Fruit fly (Drosophila melanogaster): ENCODE data around the gene Ufd1.

DNA sequence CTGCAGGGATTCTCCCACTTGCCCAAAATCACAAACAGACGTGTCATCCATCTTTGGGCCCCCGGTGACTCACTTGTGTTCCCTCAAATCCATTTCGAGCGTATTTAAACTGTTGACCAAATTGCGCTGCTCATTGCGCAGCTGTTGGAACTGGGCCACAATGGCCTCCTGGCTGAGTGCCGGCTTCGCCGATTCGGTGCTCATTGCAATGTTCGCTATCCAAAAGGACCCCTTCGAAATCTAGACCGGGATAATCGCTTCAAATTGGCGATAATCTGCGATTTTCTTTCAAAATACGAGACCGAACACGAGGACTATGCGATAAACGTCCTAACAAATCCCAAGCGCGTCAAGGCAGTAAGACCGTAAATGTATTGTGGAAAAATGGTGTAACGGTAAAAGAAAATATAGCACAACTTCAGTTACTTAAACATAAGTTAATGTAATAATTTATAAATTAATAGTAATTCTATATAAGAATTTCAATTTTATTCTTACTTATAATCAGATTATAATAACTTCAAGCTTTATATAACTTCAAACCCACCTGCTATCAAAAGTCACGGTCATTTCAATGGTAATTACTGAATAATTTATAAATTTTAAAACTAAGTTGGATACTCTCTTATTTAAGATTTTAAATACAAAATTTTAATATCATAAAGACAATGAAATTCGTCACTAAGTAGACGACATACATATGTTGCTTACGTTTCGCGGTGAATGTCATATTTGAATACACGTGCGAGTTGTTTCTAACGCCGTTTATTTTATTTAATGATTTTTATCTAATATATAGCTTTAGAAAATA is 48.8 kb downstream of the Ufd1 start, which contains the start of the genes Pfdn2 and Noc1:
- TF ChIP-seq CG8478 (optimal IDR thresholded peaks at IDR 0.05) (no peak), pan (optimal IDR thresholded peaks at IDR 0.05) (no peak)

Measured in whole organism.